Fruit fly (Drosophila melanogaster): ENCODE results near the gene CG4362.
A peak's percentile ranks its signal among the peaks of the same experiment; 100 is the strongest.

The CG4362 gene

DNA sequence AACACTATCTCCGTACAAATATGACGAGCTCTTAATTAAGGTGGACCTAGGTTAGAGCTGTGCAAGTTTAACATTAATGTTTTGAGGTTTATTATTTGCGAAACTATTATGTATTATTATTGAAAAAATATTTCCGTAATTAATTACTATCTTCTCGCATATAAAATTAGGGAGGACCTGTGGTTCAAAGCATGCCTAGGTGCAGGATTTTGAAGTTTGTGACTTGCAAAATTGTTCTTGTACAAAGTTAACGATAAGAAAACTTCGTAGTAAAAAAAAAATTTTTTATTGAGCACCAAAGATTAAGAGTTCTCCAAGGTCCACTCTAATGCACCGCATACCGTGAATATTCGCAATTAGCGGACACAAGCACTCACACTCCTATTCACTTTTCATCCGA, 5.5 kb upstream of the CG4362 start (continued):
- TF ChIP-seq ato (GFP tag; IDR thresholded peaks at IDR 0.05; ENCODE audit: partially characterized antibody) (no peak), al (GFP tag; IDR thresholded peaks at IDR 0.05) (peak; percentile 27; the same call in 1 of the 2 replicates), pum (GFP tag; optimal IDR thresholded peaks at IDR 0.05) (no peak), Sry-δ (GFP tag; optimal IDR thresholded peaks at IDR 0.05) (no peak), CG13624 (GFP tag; optimal IDR thresholded peaks at IDR 0.05) (peak; percentile 19), CG2199 (GFP tag; IDR thresholded peaks at IDR 0.05) (no peak), jigr1 (GFP tag; IDR thresholded peaks at IDR 0.05) (no peak), CG6689 (GFP tag; IDR thresholded peaks at IDR 0.05) (peak; percentile 20; the same call in 1 of the 2 replicates), CG9215 (GFP tag; IDR thresholded peaks at IDR 0.05) (no peak), fru (optimal IDR thresholded peaks at IDR 0.05) (no peak), Sin3A (optimal IDR thresholded peaks at IDR 0.05) (no peak), B-H2 (GFP tag; optimal IDR thresholded peaks at IDR 0.05) (no peak), Hr39 (optimal IDR thresholded peaks at IDR 0.05) (no peak), CG7928 (GFP tag; optimal IDR thresholded peaks at IDR 0.05) (no peak), CG17568 (GFP tag; optimal IDR thresholded peaks at IDR 0.05) (no peak), ind (GFP tag; optimal IDR thresholded peaks at IDR 0.05) (peak; percentile 44), Antp (GFP tag; optimal IDR thresholded peaks at IDR 0.05) (no peak), CG10147 (GFP tag; optimal IDR thresholded peaks at IDR 0.05) (peak; percentile 64), E2f2 (GFP tag; IDR thresholded peaks at IDR 0.05) (0 out of 2 replicates have a peak, but pooled peaks have one; percentile 15), klu (GFP tag; IDR thresholded peaks at IDR 0.05) (no peak), CG34422 (GFP tag; IDR thresholded peaks at IDR 0.05) (no peak), mirr (GFP tag; optimal IDR thresholded peaks at IDR 0.05) (no peak), pan (optimal IDR thresholded peaks at IDR 0.05) (no peak), pan (GFP tag; optimal IDR thresholded peaks at IDR 0.05 in 1 of 2, IDR thresholded peaks at IDR 0.05 in 1 of 2) (peak in 1 of 2 experiments; percentile 51), Trl (optimal IDR thresholded peaks at IDR 0.05) (no peak), Trl (GFP tag; optimal IDR thresholded peaks at IDR 0.05) (no peak), abd-A (tag; optimal IDR thresholded peaks at IDR 0.05) (no peak), dati (GFP tag; IDR thresholded peaks at IDR 0.05) (no peak), shn (GFP tag; optimal IDR thresholded peaks at IDR 0.05) (no peak), NfI (GFP tag; optimal IDR thresholded peaks at IDR 0.05) (no peak), corto (GFP tag; optimal IDR thresholded peaks at IDR 0.05) (no peak), CG1647 (GFP tag; optimal IDR thresholded peaks at IDR 0.05) (no peak), CG10979 (tag; optimal IDR thresholded peaks at IDR 0.05) (peak; percentile 30), Atf3 (GFP tag; optimal IDR thresholded peaks at IDR 0.05) (no peak), CG11723 (GFP tag; optimal IDR thresholded peaks at IDR 0.05) (no peak), CG11085 (GFP tag; IDR thresholded peaks at IDR 0.05) (no peak), CG1024 (GFP tag; IDR thresholded peaks at IDR 0.05) (no peak), yki (optimal IDR thresholded peaks at IDR 0.05) (no peak), vfl (GFP tag; optimal IDR thresholded peaks at IDR 0.05) (no peak), cas (GFP tag; IDR thresholded peaks at IDR 0.05) (no peak), unpg (GFP tag; optimal IDR thresholded peaks at IDR 0.05) (no peak), CG7745 (tag; optimal IDR thresholded peaks at IDR 0.05) (no peak), CG43689 (GFP tag; IDR thresholded peaks at IDR 0.05) (no peak), CG1603 (tag; optimal IDR thresholded peaks at IDR 0.05) (no peak), Myb (GFP tag; optimal IDR thresholded peaks at IDR 0.05) (no peak), CG8765 (GFP tag; IDR thresholded peaks at IDR 0.05) (no peak), sisA (GFP tag; IDR thresholded peaks at IDR 0.05) (0 out of 2 replicates have a peak, but pooled peaks have one; percentile 13), CG16813 (GFP tag; IDR thresholded peaks at IDR 0.05; ENCODE audit: partially characterized antibody) (no peak), Xrp1 (GFP tag; IDR thresholded peaks at IDR 0.05) (peak; percentile 39; the same call in 1 of the 2 replicates), Sox100B (GFP tag; optimal IDR thresholded peaks at IDR 0.05) (peak; percentile 37), CG15514 (GFP tag; optimal IDR thresholded peaks at IDR 0.05) (peak; percentile 65), wek (GFP tag; optimal IDR thresholded peaks at IDR 0.05) (no peak), CG4707 (GFP tag; optimal IDR thresholded peaks at IDR 0.05) (no peak), nom (GFP tag; optimal IDR thresholded peaks at IDR 0.05) (no peak)
